Fruit fly (Drosophila melanogaster): ENCODE results near the gene CG10654.
A peak's percentile ranks its signal among the peaks of the same experiment; 100 is the strongest.

The CG10654 gene

DNA sequence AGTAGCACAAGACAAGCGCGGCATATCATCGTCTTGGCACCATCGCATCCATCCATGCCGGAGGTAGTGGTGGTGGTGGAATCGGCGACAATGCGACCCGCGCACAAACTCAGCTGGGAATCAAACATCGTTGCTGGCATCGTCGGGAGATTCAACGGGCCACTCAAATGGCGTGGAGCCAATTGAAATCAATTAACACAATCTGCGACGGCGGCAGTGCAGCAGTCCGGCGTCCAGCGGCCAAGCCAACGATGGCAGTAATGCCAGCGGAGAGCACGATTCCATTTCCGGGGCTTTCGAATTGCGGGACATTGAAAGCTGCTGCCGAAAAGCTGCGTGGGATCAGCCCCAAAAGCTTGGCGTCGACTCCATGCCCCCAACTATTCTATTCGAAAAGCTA lies at the start of gene CG10654:
Gene CG10654 (minus strand): TSS at position 270 of the 400 bp plus-strand sequence.
- TF ChIP-seq CG12768 (GFP tag; optimal IDR thresholded peaks at IDR 0.05) (peak; percentile 54), ovo (GFP tag; optimal IDR thresholded peaks at IDR 0.05) (no peak)

DNA sequence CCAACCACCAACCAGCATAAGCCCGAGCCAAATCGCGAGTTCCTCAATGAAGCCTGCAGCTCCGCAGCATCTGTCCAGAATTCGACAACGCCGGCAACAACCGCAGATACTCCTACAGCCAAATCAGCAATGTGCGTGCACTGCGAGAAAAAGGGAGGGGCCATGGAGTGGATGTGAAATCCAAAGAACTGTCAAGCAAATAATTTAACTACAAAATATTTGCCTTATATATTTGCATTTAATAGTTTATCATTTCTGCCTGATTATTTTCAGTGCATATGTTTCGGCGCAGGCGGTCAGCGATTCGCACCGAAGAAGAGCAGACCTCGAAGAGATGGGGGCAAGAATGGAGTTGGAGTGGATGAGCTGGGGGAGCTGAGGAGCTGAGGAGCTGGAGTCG lies 44.0 kb upstream of the CG10654 start:
- TF ChIP-seq CG7045 (GFP tag; optimal IDR thresholded peaks at IDR 0.05) (no peak), CG11617 (GFP tag; optimal IDR thresholded peaks at IDR 0.05) (no peak), CG7101 (tag; optimal IDR thresholded peaks at IDR 0.05) (no peak), CG5204 (GFP tag; optimal IDR thresholded peaks at IDR 0.05) (no peak), tj (GFP tag; optimal IDR thresholded peaks at IDR 0.05) (no peak), Crg-1 (GFP tag; optimal IDR thresholded peaks at IDR 0.05) (no peak), CG1620 (GFP tag; optimal IDR thresholded peaks at IDR 0.05) (no peak), CG12768 (GFP tag; optimal IDR thresholded peaks at IDR 0.05) (no peak), Hr96 (GFP tag; optimal IDR thresholded peaks at IDR 0.05) (no peak), cnc (optimal IDR thresholded peaks at IDR 0.05) (no peak), Mnt (GFP tag; optimal IDR thresholded peaks at IDR 0.05) (no peak), cic (GFP tag; optimal IDR thresholded peaks at IDR 0.05) (no peak), bab1 (GFP tag; optimal IDR thresholded peaks at IDR 0.05) (no peak)

DNA sequence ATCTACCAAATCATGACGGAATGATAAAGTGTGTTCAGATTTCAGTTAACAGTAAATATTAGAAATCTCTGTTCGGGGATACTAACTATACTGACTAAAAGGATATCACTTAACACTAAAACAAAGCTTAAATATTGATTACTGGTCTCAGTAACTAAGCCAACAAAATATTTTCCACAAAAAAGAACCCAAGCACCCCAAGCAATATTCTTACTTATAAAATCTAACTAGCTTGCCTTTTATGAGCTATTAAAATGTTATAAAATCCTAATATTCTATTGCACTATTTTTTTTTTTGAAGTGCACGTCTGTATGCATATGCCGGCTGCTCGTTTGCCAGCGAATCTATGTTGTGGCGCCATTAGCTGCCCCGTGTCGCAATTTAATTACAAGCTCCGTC lies 41.8 kb upstream of the CG10654 start:
- TF ChIP-seq CG7045 (GFP tag; optimal IDR thresholded peaks at IDR 0.05) (no peak), CG5204 (GFP tag; optimal IDR thresholded peaks at IDR 0.05) (no peak), toe (GFP tag; optimal IDR thresholded peaks at IDR 0.05) (no peak), CG33017 (tag; optimal IDR thresholded peaks at IDR 0.05) (no peak), kay (GFP tag; ENCODE audit: borderline replicate concordance) (no peak), Crg-1 (GFP tag; optimal IDR thresholded peaks at IDR 0.05) (no peak), Hr96 (GFP tag; optimal IDR thresholded peaks at IDR 0.05) (no peak), CG12768 (GFP tag; optimal IDR thresholded peaks at IDR 0.05) (no peak), CG11617 (GFP tag; optimal IDR thresholded peaks at IDR 0.05) (no peak), cic (GFP tag; optimal IDR thresholded peaks at IDR 0.05) (no peak), pad (GFP tag; optimal IDR thresholded peaks at IDR 0.05) (no peak)

DNA sequence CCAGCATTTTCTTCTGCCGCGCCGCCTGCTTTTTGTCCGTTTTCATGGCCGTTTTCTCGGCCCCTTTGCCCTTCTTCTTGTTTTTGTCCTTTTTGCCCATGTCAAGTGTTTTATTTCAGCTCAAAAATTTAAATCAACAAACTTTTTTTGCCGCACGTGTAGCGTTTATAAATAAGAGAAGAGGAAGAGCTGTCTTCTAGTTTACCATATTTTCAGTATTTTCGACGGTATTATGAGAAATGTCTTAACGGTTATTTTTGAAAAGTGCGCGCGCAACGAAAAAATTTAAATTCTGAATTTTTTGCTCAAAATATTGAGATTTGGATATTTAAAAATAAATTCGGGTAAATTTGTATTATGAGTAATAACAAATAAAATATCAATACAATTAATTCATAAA lies 29.5 kb upstream of the CG10654 start, which contains the start of gene CG4069:
Gene CG4069 (minus strand): TSS at position 193 of the 400 bp plus-strand sequence.
- TF ChIP-seq Hr96 (GFP tag; optimal IDR thresholded peaks at IDR 0.05) (no peak), CG5204 (GFP tag; optimal IDR thresholded peaks at IDR 0.05) (no peak), kay (GFP tag; ENCODE audit: borderline replicate concordance) (no peak), CG7045 (GFP tag; optimal IDR thresholded peaks at IDR 0.05) (no peak), CG14711 (tag; optimal IDR thresholded peaks at IDR 0.05) (no peak), Mnt (GFP tag; optimal IDR thresholded peaks at IDR 0.05) (peak; percentile 94), CG7101 (tag; optimal IDR thresholded peaks at IDR 0.05) (no peak), bab1 (GFP tag; optimal IDR thresholded peaks at IDR 0.05) (peak; percentile 12), tj (GFP tag; optimal IDR thresholded peaks at IDR 0.05) (no peak)

DNA sequence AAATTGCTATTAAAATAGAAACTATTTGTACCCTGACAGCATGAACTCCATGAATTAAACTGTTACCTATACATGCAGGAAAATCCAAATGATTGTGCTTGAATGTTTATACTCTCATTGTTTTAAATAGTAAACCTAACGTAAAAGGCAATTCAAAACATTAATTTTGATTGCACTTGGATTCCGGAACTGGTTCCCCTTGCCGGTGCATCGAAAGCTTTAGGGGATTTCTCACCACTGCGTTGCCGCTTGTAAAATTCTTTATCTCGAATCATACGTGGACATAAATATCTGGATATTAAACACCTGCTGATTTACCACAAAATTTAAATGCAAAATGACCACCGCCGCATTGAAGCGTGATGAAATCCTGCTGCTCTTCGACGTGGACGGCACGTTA lies 26.7 kb upstream of the CG10654 start, which contains the start of gene Pmm2:
Gene Pmm2 (plus strand): TSS at position 273 of the 400 bp plus-strand sequence.
- TF ChIP-seq bab1 (GFP tag; optimal IDR thresholded peaks at IDR 0.05) (no peak), Mnt (GFP tag; optimal IDR thresholded peaks at IDR 0.05) (peak; percentile 2), ovo (GFP tag; optimal IDR thresholded peaks at IDR 0.05) (no peak)

DNA sequence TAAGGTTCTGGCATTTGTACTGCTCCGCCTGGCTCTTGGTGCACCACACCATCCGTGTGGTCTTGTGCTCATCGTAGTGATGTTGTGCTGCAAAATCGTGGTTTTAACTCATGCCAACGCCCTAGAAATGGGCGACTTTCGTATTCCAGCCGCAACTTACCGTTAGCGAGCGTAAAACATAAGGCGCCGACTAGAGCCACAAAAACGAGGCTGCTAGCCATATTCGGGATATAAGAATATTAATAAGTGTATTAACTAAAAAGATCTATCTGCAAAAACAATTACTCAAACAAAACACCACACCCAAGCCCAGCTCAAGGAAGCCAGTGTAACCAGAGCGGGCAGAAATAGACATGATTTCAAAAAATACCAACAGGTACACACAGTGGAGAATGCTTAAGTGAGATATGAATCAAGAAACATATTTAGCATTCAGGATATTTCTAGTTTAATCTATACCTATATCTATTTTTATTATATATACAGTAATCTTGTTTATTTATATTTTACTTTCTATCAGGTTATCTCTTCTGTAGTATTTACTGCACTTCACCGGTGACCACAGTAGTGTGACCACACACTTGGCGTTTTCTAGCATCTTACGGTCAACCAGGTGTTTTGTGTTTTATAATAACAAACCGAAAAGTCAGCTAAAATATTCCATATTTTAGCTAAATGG lies 25.9 kb upstream of the CG10654 start, which contains the start of the genes Tsf2 and CG34242:
Gene Tsf2 (minus strand): TSS at position 333 of the 679 bp plus-strand sequence.
Gene CG34242 (plus strand): TSS at position 605 of the 679 bp plus-strand sequence.
- TF ChIP-seq CG33017 (tag; optimal IDR thresholded peaks at IDR 0.05), result peak; percentile 75
- TF ChIP-seq kay (GFP tag; ENCODE audit: borderline replicate concordance), result no peak
- peak; percentile 91 for TF ChIP-seq CG14711 (tag; optimal IDR thresholded peaks at IDR 0.05)
- no peak for TF ChIP-seq CG5204 (GFP tag; optimal IDR thresholded peaks at IDR 0.05)
- no peak for TF ChIP-seq cic (GFP tag; optimal IDR thresholded peaks at IDR 0.05)
- TF ChIP-seq CG7101 (tag; optimal IDR thresholded peaks at IDR 0.05), result peak; percentile 87
- TF ChIP-seq pad (GFP tag; optimal IDR thresholded peaks at IDR 0.05), result peak; percentile 55
- peak; percentile 64 for TF ChIP-seq bab1 (GFP tag; optimal IDR thresholded peaks at IDR 0.05)
- TF ChIP-seq Hr96 (GFP tag; optimal IDR thresholded peaks at IDR 0.05), result no peak
- TF ChIP-seq tj (GFP tag; optimal IDR thresholded peaks at IDR 0.05), result peak; percentile 35
- peak; percentile 61 for TF ChIP-seq CG12768 (GFP tag; optimal IDR thresholded peaks at IDR 0.05)
- TF ChIP-seq CG1620 (GFP tag; optimal IDR thresholded peaks at IDR 0.05), result no peak
- TF ChIP-seq cnc (optimal IDR thresholded peaks at IDR 0.05), result no peak

DNA sequence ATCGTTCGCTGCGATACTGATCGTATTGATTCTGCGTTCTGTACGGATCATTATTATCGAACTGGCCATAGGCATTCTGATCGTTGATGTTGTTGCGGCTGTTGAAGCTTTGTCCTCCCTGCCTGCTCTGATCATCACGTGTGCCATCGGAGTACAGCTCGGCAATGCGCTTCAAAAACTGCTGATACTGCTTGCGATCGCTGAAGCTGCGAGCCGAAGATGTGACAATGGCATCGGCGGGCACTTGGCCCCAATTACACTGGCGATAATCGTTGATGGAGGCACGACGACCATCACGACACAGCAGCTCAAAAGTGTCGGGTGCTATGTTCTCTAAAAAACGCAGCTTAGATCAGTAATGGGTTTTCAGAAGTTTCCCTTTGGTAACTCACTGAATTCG lies 24.6 kb upstream of the CG10654 start:
- TF ChIP-seq CG7101 (tag; optimal IDR thresholded peaks at IDR 0.05), result no peak
- no peak for TF ChIP-seq CG33017 (tag; optimal IDR thresholded peaks at IDR 0.05)
- no peak for TF ChIP-seq Mnt (GFP tag; optimal IDR thresholded peaks at IDR 0.05)
- no peak for TF ChIP-seq CG11617 (GFP tag; optimal IDR thresholded peaks at IDR 0.05)
- no peak for TF ChIP-seq tj (GFP tag; optimal IDR thresholded peaks at IDR 0.05)
- no peak for TF ChIP-seq cic (GFP tag; optimal IDR thresholded peaks at IDR 0.05)
